Worm (Caenorhabditis elegans) whole organism, early embryonic: ENCODE measurements around the gene F26A1.3.

Experiments
- aly-1 ChIP-seq: sonication (generic microtip); optimal IDR thresholded peaks from 2 replicates; lab custom pipeline; 2016; ENCODE audit warnings: missing genetic modification characterization, missing compliant biosample characterization
- ama-1 ChIP-seq: fragments of 150-350 bp; optimal IDR thresholded peaks from 2 replicates; lab custom pipeline; 2014
- ceh-13 ChIP-seq: fragments of 200-800 bp; sonication (Bioruptor generic); optimal IDR thresholded peaks from 2 replicates; lab custom pipeline; 2018; ENCODE audit warnings: mild to moderate bottlenecking, missing genetic modification characterization, missing compliant biosample characterization
- ets-7 ChIP-seq: sonication (generic microtip); optimal IDR thresholded peaks from 2 replicates; lab custom pipeline; 2016; ENCODE audit warnings: missing genotype, missing genetic modification characterization, missing compliant biosample characterization
- flt-1 ChIP-seq: fragments of 200-800 bp; sonication (Bioruptor generic); IDR thresholded peaks from 2 replicates; pipeline ENCODE4 v1.3.6; 2022; ENCODE audit warnings: missing genetic modification characterization, missing compliant biosample characterization
- hmbx-1 ChIP-seq: sonication (generic microtip); optimal IDR thresholded peaks from 2 replicates; lab custom pipeline; 2016; ENCODE audit warnings: mild to moderate bottlenecking, missing genetic modification characterization, missing compliant biosample characterization
- sea-1 ChIP-seq: fragments of 200-800 bp; sonication (Bioruptor generic); conservative IDR thresholded peaks from 2 replicates; pipeline ENCODE4 v1.3.6; 2022; ENCODE audit warnings: missing genetic modification characterization, missing compliant biosample characterization

DNA sequence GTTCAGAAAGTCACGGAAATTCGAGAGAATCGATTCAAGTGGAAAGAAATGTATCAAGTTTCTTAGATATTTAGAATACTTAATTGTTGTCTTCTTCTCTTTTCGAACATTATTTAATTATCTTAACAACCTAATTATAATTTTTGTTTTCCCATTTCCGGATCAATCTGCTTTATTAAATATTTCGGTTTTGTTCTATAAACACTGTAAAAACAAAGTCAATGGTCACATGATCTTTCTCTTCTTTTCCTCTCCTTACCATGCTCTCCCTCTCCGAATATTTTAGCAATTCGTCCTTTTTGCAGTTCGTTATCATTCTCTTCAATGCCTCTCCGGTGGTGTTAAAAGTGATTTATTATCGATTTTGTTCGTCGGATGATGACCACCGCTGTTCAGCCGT is 30.2 kb upstream of the F26A1.3 start, which contains the start of gene tag-325:
- TF ChIP-seq ceh-13 (GFP tag; lab: Kevin White, UChicago) (no peak), flt-1 (GFP tag; lab: Robert Waterston, UW) (no peak), ama-1 (no peak), sea-1 (GFP tag; lab: Robert Waterston, UW) (no peak), aly-1 (tag; lab: Kevin White, UChicago) (no peak), ets-7 (tag; lab: Kevin White, UChicago) (no peak), hmbx-1 (no peak)
